Worm (Caenorhabditis elegans) whole organism, L1 larva: ENCODE data around the gene tofu-7.
A peak's percentile ranks its signal among the peaks of the same experiment; 100 is the strongest.

ENCODE experiments used
- C16A3.4 ChIP-seq: fragments of 150-350 bp; optimal IDR thresholded peaks from 2 replicates; lab custom pipeline; 2014; ENCODE audit warnings: missing biosample characterization, missing genetic modification characterization
- C34B4.2 ChIP-seq: sonication (generic microtip); optimal IDR thresholded peaks from 2 replicates; lab custom pipeline; 2017; ENCODE audit warnings: mild to moderate bottlenecking, missing genetic modification characterization, missing compliant biosample characterization
- F16B12.6 ChIP-seq: fragments of 150-350 bp; optimal IDR thresholded peaks from 2 replicates; lab custom pipeline; 2014; ENCODE audit warnings: missing biosample characterization, missing genetic modification characterization
- aha-1 ChIP-seq: fragments of 150-350 bp; optimal IDR thresholded peaks from 2 replicates; lab custom pipeline; 2014; ENCODE audit warnings: missing biosample characterization, missing genetic modification characterization
- ama-1 ChIP-seq: fragments of 150-350 bp; optimal IDR thresholded peaks from 2 replicates; lab custom pipeline; 2014
- blmp-1 ChIP-seq: fragments of 150-350 bp; optimal IDR thresholded peaks from 2 replicates; lab custom pipeline; 2014; ENCODE audit warnings: missing biosample characterization, missing genetic modification characterization
- ceh-8 ChIP-seq: fragments of 200-800 bp; sonication (Bioruptor generic); optimal IDR thresholded peaks from 2 replicates; lab custom pipeline; 2018; ENCODE audit warnings: mild to moderate bottlenecking, missing genetic modification characterization, moderate library complexity, missing compliant biosample characterization
- ceh-82 ChIP-seq, 3 experiments: fragments of 150-350 bp in 1 of 3; sonication (generic microtip) in 2 of 3; optimal IDR thresholded peaks; 2 replicates each; lab custom pipeline; 2014 to 2017; ENCODE audit warnings: missing biosample characterization in 3 of 3, missing genetic modification characterization in 3 of 3
- dpl-1 ChIP-seq, 3 experiments: fragments of 150-350 bp in 2 of 3; sonication (generic microtip) in 1 of 3; optimal IDR thresholded peaks; 2 replicates each; lab custom pipeline; 2014 to 2017; ENCODE audit warnings: missing biosample characterization in 3 of 3, missing genetic modification characterization in 3 of 3, missing genetic modification reagents in 3 of 3
- efl-1 ChIP-seq, 4 experiments: fragments of 150-350 bp; optimal IDR thresholded peaks in 3 of 4; peaks in 1 of 4; 1 replicate in 1 of 4; 2 replicates in 3 of 4; lab custom pipeline; 2014; ENCODE audit warnings: missing biosample characterization in 2 of 4, missing genetic modification characterization in 2 of 4, missing genetic modification reagents in 2 of 4
- egl-13 ChIP-seq: sonication (generic microtip); optimal IDR thresholded peaks from 2 replicates; lab custom pipeline; 2016; ENCODE audit warnings: missing genotype, missing genetic modification reagents, missing genetic modification characterization, missing compliant biosample characterization
- egl-27 ChIP-seq, 2 experiments: fragments of 150-350 bp in 1 of 2; sonication (generic microtip); optimal IDR thresholded peaks; 3 replicates each; lab custom pipeline; 2017 to 2018; ENCODE audit warnings: missing biosample characterization in 2 of 2, missing genetic modification characterization in 2 of 2, missing genetic modification reagents in 2 of 2
- elt-2 ChIP-seq: sonication (generic microtip); optimal IDR thresholded peaks from 2 replicates; lab custom pipeline; 2016; ENCODE audit warnings: missing genetic modification characterization, mild to moderate bottlenecking, inconsistent platforms, missing compliant biosample characterization, missing genetic modification reagents
- ets-5 ChIP-seq: fragments of 200-800 bp; sonication (Bioruptor generic); IDR thresholded peaks from 2 replicates; pipeline ENCODE4 v1.3.6; 2022; ENCODE audit warnings: missing genetic modification characterization, missing compliant biosample characterization
- fkh-10 ChIP-seq: sonication (generic microtip); optimal IDR thresholded peaks from 2 replicates; lab custom pipeline; 2017; ENCODE audit warnings: missing biosample characterization, missing genetic modification reagents, missing genetic modification characterization
- grh-1 ChIP-seq: fragments of 200-800 bp; sonication (Bioruptor generic); IDR thresholded peaks from 2 replicates; pipeline ENCODE4 v1.3.6; 2022; ENCODE audit warnings: missing genetic modification reagents, missing genetic modification characterization, missing compliant biosample characterization
- hlh-17 ChIP-seq: fragments of 200-800 bp; sonication (Bioruptor generic); optimal IDR thresholded peaks from 2 replicates; lab custom pipeline; 2018; ENCODE audit warnings: missing genetic modification characterization, mild to moderate bottlenecking, missing compliant biosample characterization, moderate library complexity, borderline replicate concordance
- hpl-2 ChIP-seq: fragments of 150-350 bp; optimal IDR thresholded peaks from 2 replicates; lab custom pipeline; 2014; ENCODE audit warnings: missing biosample characterization, missing genetic modification reagents, missing genetic modification characterization
- lin-35 ChIP-seq, 2 experiments: fragments of 150-350 bp; optimal IDR thresholded peaks; 2 replicates each; lab custom pipeline; 2014; ENCODE audit warnings: missing biosample characterization in 2 of 2, missing genetic modification characterization in 2 of 2, missing genetic modification reagents in 2 of 2
- lir-3 ChIP-seq: sonication (generic microtip); optimal IDR thresholded peaks from 2 replicates; lab custom pipeline; 2016; ENCODE audit warnings: mild to moderate bottlenecking, missing genetic modification characterization, moderate library complexity, missing compliant biosample characterization; ENCODE audit not compliant: poor library complexity
- lsy-2 ChIP-seq, 2 experiments: fragments of 150-350 bp; optimal IDR thresholded peaks; 2 replicates each; lab custom pipeline; 2014; ENCODE audit warnings: missing biosample characterization in 2 of 2, missing genetic modification characterization in 2 of 2
- mdl-1 ChIP-seq, 2 experiments: fragments of 150-350 bp; optimal IDR thresholded peaks; 2 replicates each; lab custom pipeline; 2014 to 2017; ENCODE audit warnings: missing biosample characterization in 2 of 2, missing genetic modification characterization in 2 of 2, inconsistent platforms in 1 of 2
- mef-2 ChIP-seq: fragments of 150-350 bp; optimal IDR thresholded peaks from 2 replicates; lab custom pipeline; 2014; ENCODE audit warnings: missing biosample characterization, missing genetic modification characterization
- mep-1 ChIP-seq: fragments of 150-350 bp; optimal IDR thresholded peaks from 2 replicates; lab custom pipeline; 2014; ENCODE audit warnings: missing biosample characterization, missing genetic modification characterization
- nhr-12 ChIP-seq: sonication (generic microtip); optimal IDR thresholded peaks from 2 replicates; lab custom pipeline; 2017; ENCODE audit warnings: missing biosample characterization, missing genetic modification characterization
- nhr-237 ChIP-seq: fragments of 150-350 bp; optimal IDR thresholded peaks from 2 replicates; lab custom pipeline; 2014; ENCODE audit warnings: missing biosample characterization, missing genetic modification characterization
- nhr-28 ChIP-seq: fragments of 150-350 bp; optimal IDR thresholded peaks from 2 replicates; lab custom pipeline; 2014; ENCODE audit warnings: missing biosample characterization, missing genetic modification characterization
- nhr-76 ChIP-seq: sonication (generic microtip); optimal IDR thresholded peaks from 2 replicates; lab custom pipeline; 2017; ENCODE audit warnings: missing biosample characterization, missing genetic modification characterization
- nhr-90 ChIP-seq: sonication (generic microtip); optimal IDR thresholded peaks from 2 replicates; lab custom pipeline; 2016; ENCODE audit warnings: mild to moderate bottlenecking, missing genetic modification characterization, missing compliant biosample characterization; ENCODE audit not compliant: poor library complexity
- pag-3 ChIP-seq: sonication (generic microtip); optimal IDR thresholded peaks from 2 replicates; lab custom pipeline; 2017; ENCODE audit warnings: missing genetic modification characterization, mild to moderate bottlenecking, missing compliant biosample characterization, antibody characterized with exemption, borderline replicate concordance; ENCODE audit not compliant: insufficient read depth
- pqm-1 ChIP-seq: sonication (generic microtip); optimal IDR thresholded peaks from 3 replicates; lab custom pipeline; 2017; ENCODE audit warnings: missing biosample characterization, missing genetic modification characterization
- skn-1 ChIP-seq: fragments of 150-350 bp; optimal IDR thresholded peaks from 2 replicates; lab custom pipeline; 2014; ENCODE audit warnings: missing biosample characterization, missing genetic modification characterization
- snu-23 ChIP-seq: sonication (generic microtip); optimal IDR thresholded peaks from 2 replicates; lab custom pipeline; 2016; ENCODE audit warnings: missing genetic modification characterization, missing compliant biosample characterization
- sptf-1 ChIP-seq: fragments of 150-350 bp; optimal IDR thresholded peaks from 2 replicates; lab custom pipeline; 2014; ENCODE audit warnings: missing biosample characterization, missing genetic modification characterization
- tbx-2 ChIP-seq: sonication (generic microtip); optimal IDR thresholded peaks from 2 replicates; lab custom pipeline; 2016; ENCODE audit warnings: missing genetic modification characterization, missing compliant biosample characterization
- tlp-1 ChIP-seq: fragments of 150-350 bp; optimal IDR thresholded peaks from 2 replicates; lab custom pipeline; 2014; ENCODE audit warnings: missing biosample characterization, missing genetic modification characterization
- unc-30 ChIP-seq: sonication (generic microtip); optimal IDR thresholded peaks from 2 replicates; lab custom pipeline; 2017; ENCODE audit warnings: missing biosample characterization, missing genetic modification characterization
- unc-62 ChIP-seq: fragments of 150-350 bp; optimal IDR thresholded peaks from 2 replicates; lab custom pipeline; 2014; ENCODE audit warnings: missing biosample characterization, missing genetic modification reagents, missing genetic modification characterization
- unc-86 ChIP-seq: sonication (generic microtip); optimal IDR thresholded peaks from 2 replicates; lab custom pipeline; 2016; ENCODE audit warnings: missing genetic modification characterization, missing compliant biosample characterization
- vab-15 ChIP-seq: sonication (generic microtip); optimal IDR thresholded peaks from 2 replicates; lab custom pipeline; 2017; ENCODE audit warnings: missing genotype, mild to moderate bottlenecking, missing genetic modification characterization, missing compliant biosample characterization
- xbp-1 ChIP-seq: sonication (generic microtip); optimal IDR thresholded peaks from 2 replicates; lab custom pipeline; 2016; ENCODE audit warnings: missing genetic modification characterization, missing compliant biosample characterization
- zip-4 ChIP-seq: fragments of 200-800 bp; sonication (Bioruptor generic); optimal IDR thresholded peaks from 2 replicates; lab custom pipeline; 2018; ENCODE audit warnings: mild to moderate bottlenecking, missing genetic modification characterization, moderate library complexity, missing compliant biosample characterization

The tofu-7 gene

DNA sequence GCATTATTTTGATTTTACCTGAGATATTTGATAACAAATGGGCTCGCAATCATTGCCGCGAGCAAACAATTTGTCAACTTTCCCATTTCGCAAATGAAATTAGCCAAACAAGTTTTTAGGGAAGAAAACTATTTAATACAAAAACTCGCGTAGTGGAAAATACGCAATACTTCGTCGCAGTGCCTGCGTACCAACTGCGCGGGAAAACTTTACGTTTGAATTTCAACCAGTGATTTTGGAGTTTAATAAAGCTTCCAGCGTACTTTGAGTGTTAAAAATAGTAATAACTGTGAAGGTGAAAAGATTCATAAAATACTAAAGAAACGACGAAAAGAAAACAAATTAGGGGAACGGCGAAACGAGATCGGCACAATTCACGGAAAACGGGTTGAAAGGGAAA is at the start of gene tofu-7:
Gene tofu-7, minus strand, starts transcription at position 111 of the 400 bp plus-strand sequence.
- TF ChIP-seq zip-4 (no peak), efl-1 (optimal IDR thresholded peaks at IDR 0.05; lab: Kevin White, UChicago) (peak; percentile 10 to 91), efl-1 (GFP tag; optimal IDR thresholded peaks at IDR 0.05 in 1 of 2; lab: Kevin White, UChicago) (peak in 1 of 2 experiments; percentile 12), pag-3 (tag; lab: Kevin White, UChicago) (no peak), dpl-1 (GFP tag; optimal IDR thresholded peaks at IDR 0.05; lab: Kevin White, UChicago) (peak in 1 of 3 experiments; percentile 44), unc-86 (no peak)

DNA sequence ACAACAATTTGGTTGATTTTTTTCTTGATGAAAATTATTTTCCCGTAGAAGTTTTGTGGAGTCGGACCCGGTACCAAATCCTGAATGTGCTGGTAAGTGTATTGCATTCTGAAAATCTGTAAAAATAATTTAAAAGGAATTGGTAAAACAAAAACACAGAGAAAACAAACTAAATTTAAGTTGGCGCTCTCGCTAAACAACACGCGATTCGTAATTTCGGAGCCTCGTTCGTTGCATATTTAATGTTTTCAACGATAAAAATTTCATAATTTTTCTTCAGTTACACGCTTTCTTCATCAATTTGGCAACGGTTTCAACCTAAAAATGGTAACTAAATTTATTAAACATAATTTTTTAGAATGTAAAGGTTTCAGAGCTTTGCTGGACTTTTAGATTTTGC is 48.7 kb upstream of the tofu-7 start, which contains the start of the genes pot-1 and ggtb-1:
Gene pot-1, minus strand, starts transcription at position 120 of the 400 bp plus-strand sequence.
Gene ggtb-1, plus strand, starts transcription at position 208 of the 400 bp plus-strand sequence.
- TF ChIP-seq elt-2 (tag; lab: Kevin White, UChicago) (no peak), pag-3 (tag; lab: Kevin White, UChicago) (no peak), tlp-1 (tag; lab: Kevin White, UChicago) (no peak), C16A3.4 (no peak), nhr-28 (no peak), mef-2 (tag; lab: Kevin White, UChicago) (no peak), aha-1 (tag; lab: Kevin White, UChicago) (no peak), xbp-1 (tag; lab: Kevin White, UChicago) (no peak), F16B12.6 (tag; lab: Kevin White, UChicago) (no peak), lsy-2 (tag; optimal IDR thresholded peaks at IDR 0.05; lab: Kevin White, UChicago) (peak in 1 of 2 experiments; percentile 62), sptf-1 (tag; lab: Kevin White, UChicago) (no peak), tbx-2 (tag; lab: Kevin White, UChicago) (peak; percentile 9), ceh-8 (GFP tag; lab: Kevin White, UChicago) (no peak), grh-1 (GFP tag; lab: Robert Waterston, UW) (no peak), ama-1 (lab: Kevin White, UChicago) (no peak), vab-15 (tag; lab: Kevin White, UChicago) (no peak), C34B4.2 (no peak), nhr-237 (tag; lab: Kevin White, UChicago) (no peak), lir-3 (tag; lab: Kevin White, UChicago) (no peak), snu-23 (GFP tag; lab: Kevin White, UChicago) (peak; percentile 34), pqm-1 (tag; lab: Kevin White, UChicago) (no peak), mdl-1 (tag; optimal IDR thresholded peaks at IDR 0.05; lab: Kevin White, UChicago) (no peak), unc-86 (no peak), ceh-82 (tag; optimal IDR thresholded peaks at IDR 0.05; lab: Kevin White, UChicago) (peak in 1 of 3 experiments; percentile 4), egl-27 (tag; optimal IDR thresholded peaks at IDR 0.05; lab: Kevin White, UChicago) (no peak), nhr-76 (tag; lab: Kevin White, UChicago) (no peak), unc-30 (tag; lab: Kevin White, UChicago) (no peak), fkh-10 (GFP tag; lab: Kevin White, UChicago) (no peak), hpl-2 (no peak), unc-62 (GFP tag; lab: Kevin White, UChicago) (no peak), nhr-12 (no peak), zip-4 (no peak), hlh-17 (no peak), blmp-1 (tag; lab: Kevin White, UChicago) (peak; percentile 19), ets-5 (GFP tag; lab: Robert Waterston, UW) (no peak), skn-1 (tag; lab: Kevin White, UChicago) (peak; percentile 21), dpl-1 (GFP tag; optimal IDR thresholded peaks at IDR 0.05; lab: Kevin White, UChicago) (peak; percentile 58 to 79 (median 66)), lin-35 (GFP tag; optimal IDR thresholded peaks at IDR 0.05; lab: Kevin White, UChicago) (peak; percentile 18 to 74), egl-13 (no peak), nhr-90 (tag; lab: Kevin White, UChicago) (no peak), efl-1 (optimal IDR thresholded peaks at IDR 0.05; lab: Kevin White, UChicago) (peak; percentile 2 to 67), efl-1 (GFP tag; optimal IDR thresholded peaks at IDR 0.05 in 1 of 2; lab: Kevin White, UChicago) (peak; percentile 75 to 97), mep-1 (tag; lab: Kevin White, UChicago) (no peak)
- TF ChIP-seq, all 84 proteins: peak for 9
